Worm (Caenorhabditis elegans): ENCODE data around the gene F43D2.3.

DNA sequence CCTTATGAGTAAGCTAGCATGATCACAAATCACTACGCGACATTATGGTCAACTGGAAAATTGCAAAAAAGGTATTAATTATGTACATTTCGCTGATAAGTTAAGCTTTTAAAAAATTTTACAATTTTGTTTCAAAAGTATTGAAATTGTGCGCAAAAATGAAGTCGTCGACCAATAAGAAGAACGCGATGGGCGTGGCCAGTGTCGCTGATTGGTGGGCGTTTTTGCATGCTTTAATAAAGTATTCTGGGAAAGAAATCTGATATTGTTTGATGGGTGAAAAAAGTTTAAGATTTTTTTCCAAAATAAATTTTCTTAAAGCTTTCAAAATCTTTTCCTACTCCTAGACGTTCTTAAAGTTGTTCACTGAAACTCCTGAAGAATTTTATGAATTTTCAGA lies 46.6 kb downstream of the F43D2.3 start:
- TF ChIP-seq sea-1 (GFP tag; conservative IDR thresholded peaks at IDR 0.05): no peak
- no peak for TF ChIP-seq ama-1 (optimal IDR thresholded peaks at IDR 0.05)
- no peak for TF ChIP-seq ceh-36 (tag; optimal IDR thresholded peaks at IDR 0.05)
- TF ChIP-seq flt-1 (GFP tag; IDR thresholded peaks at IDR 0.05): no peak
- no peak for TF ChIP-seq ets-7 (tag; optimal IDR thresholded peaks at IDR 0.05)
- no peak for TF ChIP-seq hnd-1 (tag; optimal IDR thresholded peaks at IDR 0.05)
- TF ChIP-seq hmg-4 (GFP tag; optimal IDR thresholded peaks at IDR 0.05): no peak

Measured in whole organism, early embryonic.